Worm (Caenorhabditis elegans): ENCODE results near the gene R05A10.2.

The R05A10.2 gene

DNA sequence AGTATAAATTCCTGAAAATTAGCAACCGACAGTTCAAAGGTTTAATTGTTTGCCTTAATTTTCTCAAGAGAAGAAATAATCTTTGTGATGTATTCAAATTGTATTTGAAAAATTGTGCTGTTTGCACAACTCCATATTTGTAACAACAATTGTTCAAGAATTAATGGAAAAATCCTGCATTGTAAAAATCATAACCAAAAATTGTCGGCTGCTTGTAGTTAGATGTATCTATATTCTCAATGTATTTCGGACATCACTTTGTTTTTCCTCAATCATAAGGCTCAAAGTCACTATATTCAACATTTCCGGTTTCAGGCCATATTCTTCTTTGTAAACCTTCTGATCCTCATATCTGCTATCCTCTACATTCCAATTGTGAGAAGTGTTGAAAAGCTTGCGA, 34.0 kb upstream of the R05A10.2 start:
- TF ChIP-seq ztf-4 (tag; optimal IDR thresholded peaks at IDR 0.05) (no peak), daf-12 (tag; optimal IDR thresholded peaks at IDR 0.05) (no peak)

DNA sequence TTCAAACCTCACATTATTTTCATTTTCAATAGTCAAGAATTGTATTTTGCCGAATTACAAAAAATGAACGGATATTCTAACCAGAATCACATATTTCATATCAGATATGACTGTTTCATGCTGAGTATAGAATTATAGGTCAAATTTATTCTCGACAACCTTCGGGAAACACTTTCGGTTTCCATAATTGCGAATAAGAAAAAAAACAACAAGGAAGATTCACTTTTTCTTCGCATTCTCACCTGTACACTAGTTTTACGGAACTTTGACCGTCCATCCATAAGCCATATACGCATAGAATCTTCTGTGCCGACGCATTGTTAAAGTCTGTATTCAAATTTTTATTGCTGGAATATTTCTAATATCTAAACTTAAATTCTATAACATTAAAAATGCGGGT, 31.5 kb upstream of the R05A10.2 start, which contains the start of gene oac-37:
TSS of gene oac-37 (plus strand) at position 301 of the 400 bp plus-strand sequence.
- TF ChIP-seq fkh-10 (GFP tag; optimal IDR thresholded peaks at IDR 0.05) (no peak), pha-4 (tag; optimal IDR thresholded peaks at IDR 0.05) (no peak), nhr-23 (tag; optimal IDR thresholded peaks at IDR 0.05) (no peak), ceh-28 (tag; optimal IDR thresholded peaks at IDR 0.05) (no peak), ztf-4 (tag; optimal IDR thresholded peaks at IDR 0.05) (no peak), elt-1 (tag; optimal IDR thresholded peaks at IDR 0.05) (no peak), elt-2 (tag; optimal IDR thresholded peaks at IDR 0.05) (no peak), fos-1 (tag; optimal IDR thresholded peaks at IDR 0.05) (no peak), lin-39 (tag; optimal IDR thresholded peaks at IDR 0.05) (no peak), jun-1 (tag; optimal IDR thresholded peaks at IDR 0.05) (no peak), sea-2 (GFP tag; optimal IDR thresholded peaks at IDR 0.05) (no peak), eor-1 (tag; optimal IDR thresholded peaks at IDR 0.05) (no peak), hmg-11 (tag; optimal IDR thresholded peaks at IDR 0.05) (no peak), elt-3 (tag; optimal IDR thresholded peaks at IDR 0.05) (no peak), nhr-11 (tag; optimal IDR thresholded peaks at IDR 0.05) (no peak)

DNA sequence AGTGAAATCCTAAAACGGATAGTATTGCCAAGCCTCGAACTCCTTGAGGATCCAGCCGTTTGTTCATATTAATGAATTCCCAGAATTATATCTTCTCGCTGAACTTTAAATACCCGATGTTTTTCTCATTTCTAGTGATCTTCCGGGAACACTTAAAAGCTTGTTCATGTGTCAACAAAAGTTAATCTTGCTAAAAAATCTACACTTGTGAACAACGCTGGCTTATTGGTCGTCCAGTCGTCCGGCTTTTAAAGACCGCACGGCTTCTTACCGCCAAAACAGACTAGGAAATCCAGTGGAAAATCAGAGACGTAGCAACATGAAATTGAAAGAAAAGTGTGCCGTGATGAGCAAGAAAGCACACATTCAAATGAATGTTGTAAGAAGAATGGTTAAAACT, 23.8 kb upstream of the R05A10.2 start, which contains the start of gene oac-38:
TSS of gene oac-38 (minus strand) at position 101 of the 400 bp plus-strand sequence.
- TF ChIP-seq daf-12 (tag; optimal IDR thresholded peaks at IDR 0.05) (no peak), pqm-1 (tag; optimal IDR thresholded peaks at IDR 0.05) (no peak), ceh-16 (tag; optimal IDR thresholded peaks at IDR 0.05) (no peak), unc-39 (tag; optimal IDR thresholded peaks at IDR 0.05) (no peak), nhr-67 (tag; optimal IDR thresholded peaks at IDR 0.05) (no peak), hmg-11 (tag; optimal IDR thresholded peaks at IDR 0.05) (no peak), ceh-9 (tag; optimal IDR thresholded peaks at IDR 0.05) (no peak), nhr-77 (tag; optimal IDR thresholded peaks at IDR 0.05) (no peak), pha-4 (tag; optimal IDR thresholded peaks at IDR 0.05) (no peak), R02D3.7 (tag; optimal IDR thresholded peaks at IDR 0.05) (no peak), egl-5 (tag; optimal IDR thresholded peaks at IDR 0.05) (no peak), ztf-11 (tag; optimal IDR thresholded peaks at IDR 0.05) (no peak), tbx-2 (tag; optimal IDR thresholded peaks at IDR 0.05) (no peak)

DNA sequence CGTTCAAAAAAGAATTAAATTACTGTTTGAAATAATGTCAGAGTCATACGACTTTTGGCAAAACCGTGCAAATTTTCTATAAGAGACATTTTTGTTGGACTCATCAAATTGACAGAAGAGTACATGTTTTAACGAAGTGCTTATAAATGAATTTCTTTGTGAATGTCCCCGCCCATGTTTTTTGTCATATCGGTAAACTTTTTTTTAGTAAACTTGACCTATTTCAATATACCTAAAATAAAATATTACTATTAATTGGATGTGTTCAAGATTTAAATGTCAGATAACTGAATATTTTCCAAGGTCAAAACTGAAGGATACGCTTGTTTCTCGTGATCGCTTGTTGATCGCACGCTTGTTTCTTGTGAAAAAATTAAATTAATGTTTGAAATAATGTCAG, 19.0 kb upstream of the R05A10.2 start, which contains the start of gene R05A10.8:
TSS of gene R05A10.8 (minus strand) at position 101 of the 400 bp plus-strand sequence.
- TF ChIP-seq elt-3 (tag; optimal IDR thresholded peaks at IDR 0.05) (no peak), mdl-1 (tag; optimal IDR thresholded peaks at IDR 0.05) (no peak), nhr-76 (tag; optimal IDR thresholded peaks at IDR 0.05) (no peak), nhr-43 (tag; optimal IDR thresholded peaks at IDR 0.05; ENCODE audit: poor library complexity, severe bottlenecking) (no peak), daf-12 (tag; optimal IDR thresholded peaks at IDR 0.05) (no peak), ztf-4 (tag; optimal IDR thresholded peaks at IDR 0.05) (no peak), egl-5 (tag; optimal IDR thresholded peaks at IDR 0.05) (no peak), lin-15B (tag; optimal IDR thresholded peaks at IDR 0.05) (no peak), nhr-67 (tag; optimal IDR thresholded peaks at IDR 0.05) (no peak), sea-2 (GFP tag; optimal IDR thresholded peaks at IDR 0.05) (no peak), unc-39 (tag; optimal IDR thresholded peaks at IDR 0.05) (no peak), unc-62 (GFP tag; optimal IDR thresholded peaks at IDR 0.05) (no peak), ceh-28 (tag; optimal IDR thresholded peaks at IDR 0.05) (no peak), nhr-237 (tag; optimal IDR thresholded peaks at IDR 0.05) (no peak), nhr-77 (tag; optimal IDR thresholded peaks at IDR 0.05) (no peak), ZK546.5 (tag; optimal IDR thresholded peaks at IDR 0.05) (no peak)

DNA sequence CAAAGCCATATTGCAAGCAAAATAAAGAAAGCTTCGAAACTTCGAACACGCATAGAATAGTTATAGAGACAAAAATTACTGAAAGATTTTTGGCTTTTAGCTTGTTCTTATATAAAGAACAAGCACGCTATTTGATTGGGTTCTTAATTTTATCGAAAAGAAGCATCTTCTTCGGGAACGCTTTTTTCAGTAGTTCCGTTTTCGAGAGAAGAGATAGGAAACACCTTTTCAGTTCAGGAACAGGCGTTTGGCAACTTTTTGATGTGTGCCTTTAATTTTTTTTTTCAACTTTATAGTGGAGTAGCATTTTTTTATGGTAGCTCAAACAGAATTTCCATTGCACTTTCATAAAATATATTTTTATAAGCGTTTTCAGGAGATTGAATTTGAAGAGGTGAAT, 14.3 kb upstream of the R05A10.2 start, which contains the start of gene R05A10.7:
TSS of gene R05A10.7 (minus strand) at position 101 of the 400 bp plus-strand sequence.
- TF ChIP-seq elt-1 (tag; optimal IDR thresholded peaks at IDR 0.05) (no peak), egl-5 (tag; optimal IDR thresholded peaks at IDR 0.05) (no peak), lin-39 (tag; optimal IDR thresholded peaks at IDR 0.05) (no peak), ceh-82 (tag; optimal IDR thresholded peaks at IDR 0.05) (no peak), ceh-16 (tag; optimal IDR thresholded peaks at IDR 0.05) (no peak), eor-1 (tag; optimal IDR thresholded peaks at IDR 0.05) (no peak), nhr-43 (tag; optimal IDR thresholded peaks at IDR 0.05; ENCODE audit: poor library complexity, severe bottlenecking) (no peak), nhr-23 (tag; optimal IDR thresholded peaks at IDR 0.05) (no peak), snpc-4 (tag; optimal IDR thresholded peaks at IDR 0.05) (no peak), R02D3.7 (tag; optimal IDR thresholded peaks at IDR 0.05) (no peak), mdl-1 (tag; optimal IDR thresholded peaks at IDR 0.05) (no peak), tbx-2 (tag; optimal IDR thresholded peaks at IDR 0.05) (no peak), nhr-76 (tag; optimal IDR thresholded peaks at IDR 0.05) (no peak), nhr-28 (tag; optimal IDR thresholded peaks at IDR 0.05) (no peak), ama-1 (optimal IDR thresholded peaks at IDR 0.05) (no peak), mml-1 (tag; optimal IDR thresholded peaks at IDR 0.05) (no peak), hmg-11 (tag; optimal IDR thresholded peaks at IDR 0.05) (no peak), nhr-11 (tag; optimal IDR thresholded peaks at IDR 0.05) (no peak), nhr-237 (tag; optimal IDR thresholded peaks at IDR 0.05) (no peak)
